Worm (Caenorhabditis elegans): Measurements from ENCODE around the gene str-181.

DNA sequence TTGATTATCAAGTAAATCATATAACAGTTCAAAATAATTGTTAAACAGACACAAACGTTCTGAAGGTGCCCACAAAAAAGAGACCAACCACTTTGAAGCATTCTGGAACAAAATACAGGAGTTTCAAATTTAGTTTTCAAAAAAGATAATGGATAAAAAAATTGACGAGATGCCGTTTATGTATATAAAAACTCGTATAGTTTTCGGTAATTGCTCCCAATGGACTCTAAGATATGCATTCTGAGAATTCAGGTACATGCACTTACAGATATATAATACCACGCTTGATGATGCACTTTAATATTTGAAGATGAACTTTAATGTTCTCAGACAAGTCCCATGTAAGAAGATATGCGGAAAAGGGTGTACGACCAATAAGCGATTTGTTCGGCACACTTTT lies at the start of gene str-181:
- TF ChIP-seq ceh-30 (tag; optimal IDR thresholded peaks at IDR 0.05) (no peak), tbx-7 (tag; optimal IDR thresholded peaks at IDR 0.05) (no peak), ama-1 (optimal IDR thresholded peaks at IDR 0.05) (no peak), lin-11 (tag; optimal IDR thresholded peaks at IDR 0.05) (no peak), dve-1 (tag; optimal IDR thresholded peaks at IDR 0.05) (no peak)
